Worm (Caenorhabditis elegans): Measurements from ENCODE around the gene ugt-48.

ce11 chrV:5533755-5534154, 14.1 kb downstream of the ugt-48 start, which contains the start of gene grl-1:
- no peak for TF ChIP-seq ama-1 (optimal IDR thresholded peaks at IDR 0.05)
- no peak for TF ChIP-seq nhr-237 (tag; optimal IDR thresholded peaks at IDR 0.05)
- no peak for TF ChIP-seq zip-2 (tag; optimal IDR thresholded peaks at IDR 0.05)
- no peak for TF ChIP-seq pha-4 (GFP tag; IDR thresholded peaks at IDR 0.05)
- no peak for TF ChIP-seq pha-4 (tag; optimal IDR thresholded peaks at IDR 0.05)
- TF ChIP-seq fkh-10 (GFP tag; optimal IDR thresholded peaks at IDR 0.05): no peak
- TF ChIP-seq aly-2 (tag; optimal IDR thresholded peaks at IDR 0.05): no peak
